Fruit fly (Drosophila melanogaster) whole organism, embryonic: ENCODE data around the gene CG44437.

Experiments
- Aef1 ChIP-seq: fragments of 200-800 bp; sonication (Bioruptor generic); IDR thresholded peaks from 3 replicates; pipeline ENCODE4 v1.3.6; 2022; ENCODE audit warnings: missing biosample characterization, missing genetic modification characterization
- B-H2 ChIP-seq: fragments of 200-800 bp; sonication (Bioruptor generic); optimal IDR thresholded peaks from 2 replicates; lab custom pipeline; 2018; ENCODE audit warnings: missing biosample characterization, mild to moderate bottlenecking, missing genetic modification characterization
- CG10979 ChIP-seq: fragments of 200-800 bp; sonication (Bioruptor generic); optimal IDR thresholded peaks from 2 replicates; lab custom pipeline; 2018; ENCODE audit warnings: missing biosample characterization, mild to moderate bottlenecking, missing genetic modification characterization, moderate library complexity
- CG11085 ChIP-seq: fragments of 200-800 bp; sonication (Bioruptor generic); IDR thresholded peaks from 2 replicates; pipeline ENCODE4 v1.3.6; 2022; ENCODE audit warnings: missing biosample characterization, missing genetic modification characterization
- CG11560 ChIP-seq: fragments of 200-800 bp; sonication (Bioruptor generic); IDR thresholded peaks from 3 replicates; pipeline ENCODE4 v1.3.6; 2022; ENCODE audit warnings: missing biosample characterization, missing genetic modification characterization
- CG12236 ChIP-seq: fragments of 200-800 bp; sonication (Bioruptor generic); optimal IDR thresholded peaks from 2 replicates; lab custom pipeline; 2016; ENCODE audit warnings: missing biosample characterization, missing genetic modification characterization
- CG13287 ChIP-seq: fragments of 200-800 bp; sonication (Bioruptor generic); IDR thresholded peaks from 2 replicates; pipeline ENCODE4 v1.3.6; 2022; ENCODE audit warnings: missing biosample characterization, missing genetic modification characterization; ENCODE audit not compliant: partially characterized antibody
- CG13296 ChIP-seq: fragments of 200-800 bp; sonication (Bioruptor generic); optimal IDR thresholded peaks from 3 replicates; lab custom pipeline; 2018; ENCODE audit warnings: missing biosample characterization, mild to moderate bottlenecking, missing genetic modification characterization
- CG14050 ChIP-seq: fragments of 200-800 bp; sonication (Bioruptor generic); IDR thresholded peaks from 3 replicates; pipeline ENCODE4 v1.3.6; 2022; ENCODE audit warnings: missing biosample characterization, missing genetic modification characterization
- CG15269 ChIP-seq: fragments of 200-800 bp; sonication (Bioruptor generic); optimal IDR thresholded peaks from 2 replicates; lab custom pipeline; 2018; ENCODE audit warnings: missing biosample characterization, mild to moderate bottlenecking, missing genetic modification characterization, moderate library complexity
- CG15479 ChIP-seq: fragments of 200-800 bp; sonication (Bioruptor generic); optimal IDR thresholded peaks from 3 replicates; lab custom pipeline; 2019; ENCODE audit warnings: missing biosample characterization, mild to moderate bottlenecking, missing genetic modification characterization, moderate library complexity
- CG17328 ChIP-seq: fragments of 200-800 bp; sonication (Bioruptor generic); IDR thresholded peaks from 2 replicates; pipeline ENCODE4 v1.3.6; 2022; ENCODE audit warnings: missing biosample characterization, missing genetic modification characterization
- CG17385 ChIP-seq: fragments of 200-800 bp; sonication (Bioruptor generic); optimal IDR thresholded peaks from 3 replicates; lab custom pipeline; 2018; ENCODE audit warnings: missing biosample characterization, mild to moderate bottlenecking, missing genetic modification characterization
- CG2199 ChIP-seq: fragments of 200-800 bp; sonication (Bioruptor generic); IDR thresholded peaks from 3 replicates; pipeline ENCODE4 v1.3.6; 2022; ENCODE audit warnings: missing biosample characterization, missing genetic modification characterization
- CG30020 ChIP-seq: fragments of 200-800 bp; optimal IDR thresholded peaks from 2 replicates; lab custom pipeline; 2019; ENCODE audit warnings: missing biosample characterization, mild to moderate bottlenecking, missing genetic modification characterization, moderate library complexity
- CG3065 ChIP-seq: fragments of 200-800 bp; sonication (Bioruptor generic); optimal IDR thresholded peaks from 2 replicates; lab custom pipeline; 2016; ENCODE audit warnings: missing biosample characterization, missing genetic modification characterization
- CG3726 ChIP-seq: fragments of 200-800 bp; sonication (Bioruptor generic); IDR thresholded peaks from 3 replicates; pipeline ENCODE4, ENCODE4 v1.3.6; 2022; ENCODE audit warnings: missing biosample characterization, missing genetic modification characterization
- CG3847 ChIP-seq: fragments of 200-800 bp; sonication (Bioruptor generic); IDR thresholded peaks from 2 replicates; pipeline ENCODE4 v1.3.6; 2022; ENCODE audit warnings: missing biosample characterization, missing genetic modification characterization
- CG4707 ChIP-seq: fragments of 200-800 bp; sonication (Bioruptor generic); optimal IDR thresholded peaks from 2 replicates; lab custom pipeline; 2018; ENCODE audit warnings: missing biosample characterization, mild to moderate bottlenecking, missing genetic modification characterization, moderate library complexity
- CG4854 ChIP-seq: fragments of 200-800 bp; sonication (Bioruptor generic); optimal IDR thresholded peaks from 2 replicates; lab custom pipeline; 2016; ENCODE audit warnings: missing biosample characterization, missing genetic modification characterization, inconsistent platforms
- CG5245 ChIP-seq: fragments of 200-800 bp; sonication (Bioruptor generic); optimal IDR thresholded peaks from 3 replicates; lab custom pipeline; 2016; ENCODE audit warnings: missing biosample characterization, missing genetic modification characterization
- CG6854 ChIP-seq: fragments of 200-800 bp; sonication (Bioruptor generic); optimal IDR thresholded peaks from 3 replicates; lab custom pipeline; 2017; ENCODE audit warnings: missing biosample characterization, mild to moderate bottlenecking, missing genetic modification characterization
- CG8359 ChIP-seq: fragments of 200-800 bp; sonication (Bioruptor generic); optimal IDR thresholded peaks from 2 replicates; lab custom pipeline; 2017; ENCODE audit warnings: missing biosample characterization, mild to moderate bottlenecking, missing genetic modification characterization, borderline replicate concordance
- CG9932 ChIP-seq: fragments of 200-800 bp; sonication (Bioruptor generic); IDR thresholded peaks from 2 replicates; pipeline ENCODE4 v1.3.6; 2022; ENCODE audit warnings: missing biosample characterization, missing genetic modification characterization
- CoRest ChIP-seq: fragments of 200-800 bp; sonication (Bioruptor generic); optimal IDR thresholded peaks from 3 replicates; lab custom pipeline; 2018; ENCODE audit warnings: missing biosample characterization, mild to moderate bottlenecking, missing genetic modification characterization, moderate library complexity
- Dll ChIP-seq: fragments of 200-800 bp; sonication (Bioruptor generic); IDR thresholded peaks from 4 replicates; pipeline ENCODE4 v1.3.6; 2022; ENCODE audit warnings: missing biosample characterization, missing genetic modification characterization; ENCODE audit not compliant: partially characterized antibody
- Hmx ChIP-seq: fragments of 200-800 bp; sonication (Bioruptor generic); optimal IDR thresholded peaks from 2 replicates; lab custom pipeline; 2016; ENCODE audit warnings: missing biosample characterization, missing genetic modification characterization
- Hr51 ChIP-seq, 2 experiments: fragments of 200-800 bp; sonication (Bioruptor generic); optimal IDR thresholded peaks; 2 replicates in 1 of 2; 3 replicates in 1 of 2; lab custom pipeline; 2016 to 2018; ENCODE audit warnings: missing biosample characterization in 2 of 2, missing genetic modification characterization in 2 of 2, mild to moderate bottlenecking in 1 of 2, moderate library complexity in 1 of 2
- Oli ChIP-seq: fragments of 200-800 bp; sonication (Bioruptor generic); optimal IDR thresholded peaks from 2 replicates; lab custom pipeline; 2018; ENCODE audit warnings: missing biosample characterization, mild to moderate bottlenecking, missing genetic modification characterization, moderate library complexity
- Usf ChIP-seq: fragments of 200-800 bp; sonication (Bioruptor generic); optimal IDR thresholded peaks from 2 replicates; lab custom pipeline; 2017; ENCODE audit warnings: missing genotype, missing biosample characterization, missing genetic modification characterization
- fd3F ChIP-seq: fragments of 200-800 bp; sonication (Bioruptor generic); optimal IDR thresholded peaks from 2 replicates; lab custom pipeline; 2018; ENCODE audit warnings: missing biosample characterization, mild to moderate bottlenecking, missing genetic modification characterization, moderate library complexity
- gcm2 ChIP-seq: fragments of 200-800 bp; sonication (Bioruptor generic); optimal IDR thresholded peaks from 2 replicates; lab custom pipeline; 2016; ENCODE audit warnings: missing biosample characterization, missing genetic modification characterization
- her ChIP-seq: fragments of 200-800 bp; sonication (Bioruptor generic); optimal IDR thresholded peaks from 2 replicates; lab custom pipeline; 2016; ENCODE audit warnings: missing biosample characterization, missing genetic modification characterization
- hth ChIP-seq: fragments of >200 bp; optimal IDR thresholded peaks from 2 replicates; lab custom pipeline; 2017; ENCODE audit warnings: inconsistent platforms
- lola ChIP-seq, 3 experiments: fragments of >200 bp in 2 of 3; fragments of 200-800 bp in 1 of 3; sonication (Bioruptor generic) in 1 of 3; optimal IDR thresholded peaks; 2 replicates each; lab custom pipeline; 2017 to 2019; ENCODE audit warnings: missing biosample characterization in 3 of 3, missing genetic modification characterization in 3 of 3, mild to moderate bottlenecking in 1 of 3, moderate library complexity in 1 of 3
- luna ChIP-seq: fragments of 200-800 bp; sonication (Bioruptor generic); optimal IDR thresholded peaks from 2 replicates; lab custom pipeline; 2016; ENCODE audit warnings: missing biosample characterization, missing genetic modification characterization
- mam ChIP-seq: fragments of 200-800 bp; sonication (Bioruptor generic); optimal IDR thresholded peaks from 3 replicates; lab custom pipeline; 2016; ENCODE audit warnings: missing biosample characterization, missing genetic modification characterization
- onecut ChIP-seq: fragments of 200-800 bp; sonication (Bioruptor generic); IDR thresholded peaks from 2 replicates; pipeline ENCODE4 v1.3.6; 2022; ENCODE audit warnings: missing biosample characterization, missing genetic modification characterization
- pfk ChIP-seq: fragments of 200-800 bp; sonication (Bioruptor generic); optimal IDR thresholded peaks from 2 replicates; lab custom pipeline; 2018; ENCODE audit warnings: missing biosample characterization, mild to moderate bottlenecking, missing genetic modification characterization, moderate library complexity
- ro ChIP-seq: fragments of 200-800 bp; sonication (Bioruptor generic); IDR thresholded peaks from 2 replicates; pipeline ENCODE4 v1.3.6; 2022; ENCODE audit warnings: missing biosample characterization, missing genetic modification characterization
- sc ChIP-seq, 3 experiments: fragments of >200 bp in 2 of 3; fragments of 200-800 bp in 1 of 3; sonication (Bioruptor generic) in 1 of 3; optimal IDR thresholded peaks; 2 replicates in 2 of 3; 3 replicates in 1 of 3; lab custom pipeline; 2017; ENCODE audit warnings: mild to moderate bottlenecking in 1 of 3, missing biosample characterization in 1 of 3, missing genetic modification characterization in 1 of 3, missing genetic modification reagents in 1 of 3
- sd ChIP-seq: fragments of 200-800 bp; sonication (Bioruptor generic); optimal IDR thresholded peaks from 3 replicates; lab custom pipeline; 2018; ENCODE audit warnings: missing biosample characterization, mild to moderate bottlenecking, missing genetic modification characterization, moderate library complexity
- sens ChIP-seq: fragments of 200-800 bp; sonication (Bioruptor generic); peaks from one replicate; lab custom pipeline; 2016; ENCODE audit warnings: missing biosample characterization, missing genetic modification characterization
- seq ChIP-seq: fragments of 200-800 bp; sonication (Bioruptor generic); IDR thresholded peaks from 2 replicates; pipeline ENCODE4 v1.3.6; 2022; ENCODE audit warnings: missing biosample characterization, missing genetic modification characterization
- sim ChIP-seq: fragments of 200-800 bp; sonication (Bioruptor generic); IDR thresholded peaks from 2 replicates; pipeline ENCODE4 v1.3.6; 2022; ENCODE audit warnings: missing biosample characterization, missing genetic modification characterization
- sqz ChIP-seq: fragments of 200-800 bp; sonication (Bioruptor generic); optimal IDR thresholded peaks from 3 replicates; lab custom pipeline; 2018; ENCODE audit warnings: missing biosample characterization, mild to moderate bottlenecking, missing genetic modification characterization
- sug ChIP-seq: fragments of 200-800 bp; optimal IDR thresholded peaks from 2 replicates; lab custom pipeline; 2019; ENCODE audit warnings: missing biosample characterization, mild to moderate bottlenecking, missing genetic modification characterization, moderate library complexity
- z ChIP-seq: fragments of 200-800 bp; sonication (Bioruptor generic); IDR thresholded peaks from 3 replicates; pipeline ENCODE4 v1.3.6; 2022; ENCODE audit warnings: missing biosample characterization, missing genetic modification characterization

The CG44437 gene

dm6 chrX:13232406-13233195 lies 30.5 kb upstream of the CG44437 start (continued):
- TF ChIP-seq CG4707 (GFP tag; lab: Kevin White, UChicago) = no peak
- peak; percentile 66 for TF ChIP-seq CoRest (tag; lab: Kevin White, UChicago)
- peak; percentile 4 for TF ChIP-seq CG13296 (GFP tag; lab: Kevin White, UChicago)
- no peak for TF ChIP-seq z (GFP tag; lab: Robert Waterston, UW)
- TF ChIP-seq CG13287 (GFP tag; lab: Robert Waterston, UW) = no peak
- peak; percentile 57 for TF ChIP-seq CG3847
- peak; percentile 14 for TF ChIP-seq Usf
- TF ChIP-seq Aef1 (GFP tag; lab: Robert Waterston, UW) = peak; percentile 83
- peak; percentile 46 for TF ChIP-seq fd3F
- peak; percentile 80 for TF ChIP-seq CG15269 (tag; lab: Kevin White, UChicago)
- no peak for TF ChIP-seq sqz (GFP tag; lab: Kevin White, UChicago)
- no peak for TF ChIP-seq CG30020 (tag; lab: Kevin White, UChicago)
- peak; percentile 49 to 77 for TF ChIP-seq Hr51 (GFP tag; optimal IDR thresholded peaks at IDR 0.05; lab: Kevin White, UChicago)
- peak; percentile 64 for TF ChIP-seq CG5245 (GFP tag; lab: Kevin White, UChicago)
- TF ChIP-seq B-H2 = no peak
- no peak for TF ChIP-seq Hmx (GFP tag; lab: Kevin White, UChicago)
- TF ChIP-seq hth = no peak
- peak; percentile 52; the same call in 1 of the 2 replicates for TF ChIP-seq sim (GFP tag; lab: Robert Waterston, UW)
- peak; percentile 31 for TF ChIP-seq CG4854 (GFP tag; lab: Kevin White, UChicago)
- TF ChIP-seq CG14050 (GFP tag; lab: Robert Waterston, UW) = peak; percentile 82
- TF ChIP-seq luna (GFP tag; lab: Kevin White, UChicago) = no peak
- TF ChIP-seq CG6854 = peak; percentile 19
- TF ChIP-seq CG11085 (GFP tag; lab: Robert Waterston, UW) = peak; percentile 28; the same call in 1 of the 2 replicates
- TF ChIP-seq Dll (GFP tag; lab: Robert Waterston, UW) = no peak
- TF ChIP-seq CG9932 (GFP tag; lab: Robert Waterston, UW) = peak; percentile 55
- peak; percentile 68 for TF ChIP-seq seq (GFP tag; lab: Robert Waterston, UW)
- peak; percentile 59 for TF ChIP-seq her (GFP tag; lab: Kevin White, UChicago)
- no peak for TF ChIP-seq CG15479
- TF ChIP-seq lola (GFP tag; optimal IDR thresholded peaks at IDR 0.05; lab: Kevin White, UChicago) = peak in 1 of 3 experiments; percentile 45
- peak; percentile 65; the same call in 2 of the 3 replicates for TF ChIP-seq CG2199
- TF ChIP-seq CG3726 (GFP tag; lab: Robert Waterston, UW) = peak; percentile 62; the same call in 1 of the 3 replicates
- TF ChIP-seq mam = peak; percentile 46
- no peak for TF ChIP-seq sc (optimal IDR thresholded peaks at IDR 0.05; lab: Kevin White, UChicago)
- TF ChIP-seq sc (GFP tag; optimal IDR thresholded peaks at IDR 0.05; lab: Kevin White, UChicago) = peak; percentile 44
- TF ChIP-seq gcm2 (GFP tag; lab: Kevin White, UChicago) = peak; percentile 26
- peak; percentile 80 for TF ChIP-seq Oli (tag; lab: Kevin White, UChicago)
- no peak for TF ChIP-seq CG3065 (GFP tag; lab: Kevin White, UChicago)
- peak; percentile 60 for TF ChIP-seq CG17385 (GFP tag; lab: Kevin White, UChicago)
- peak; percentile 77 for TF ChIP-seq onecut (GFP tag; lab: Robert Waterston, UW)
- TF ChIP-seq CG8359 (GFP tag; lab: Kevin White, UChicago) = peak; percentile 51
- TF ChIP-seq sens (GFP tag; lab: Kevin White, UChicago) = peak; percentile 96
- TF ChIP-seq sd (tag; lab: Kevin White, UChicago) = peak; percentile 13
- TF ChIP-seq CG17328 (GFP tag; lab: Robert Waterston, UW) = peak; percentile 80
- TF ChIP-seq pfk = no peak
- 0 out of 2 replicates have a peak, but pooled peaks have one; percentile 36 for TF ChIP-seq ro
- TF ChIP-seq CG12236 (GFP tag; lab: Kevin White, UChicago) = peak; percentile 31
- peak; percentile 0 for TF ChIP-seq sug
- peak; percentile 70 for TF ChIP-seq CG10979
- TF ChIP-seq CG11560 (tag; lab: Robert Waterston, UW) = no peak; the same call in 2 of the 3 replicates
